Fruit fly (Drosophila melanogaster): ENCODE measurements around the gene CG2747.

Gene CG2747

dm6 chr3R:8038927-8039326, 8.3 kb upstream of the CG2747 start:
- TF ChIP-seq EcR (GFP tag; optimal IDR thresholded peaks at IDR 0.05) (no peak), D1 (tag; optimal IDR thresholded peaks at IDR 0.05) (no peak), CG32121 (GFP tag; IDR thresholded peaks at IDR 0.05) (no peak), Snoo (tag; optimal IDR thresholded peaks at IDR 0.05) (no peak), Ets98B (GFP tag; IDR thresholded peaks at IDR 0.05) (peak; percentile 30), CG12605 (GFP tag; IDR thresholded peaks at IDR 0.05) (no peak), CG8301 (tag; optimal IDR thresholded peaks at IDR 0.05) (no peak), CG4496 (GFP tag; IDR thresholded peaks at IDR 0.05) (0 out of 3 replicates have a peak, but pooled peaks have one; percentile 12), CG15710 (tag; optimal IDR thresholded peaks at IDR 0.05) (no peak)

- TF ChIP-seq Pif1B (GFP tag; optimal IDR thresholded peaks at IDR 0.05) (peak; percentile 37), CG13204 (GFP tag; optimal IDR thresholded peaks at IDR 0.05) (no peak), CG8159 (tag; optimal IDR thresholded peaks at IDR 0.05) (peak; percentile 64), CG32121 (GFP tag; IDR thresholded peaks at IDR 0.05) (peak; percentile 81), Pif1A (GFP tag; optimal IDR thresholded peaks at IDR 0.05) (peak; percentile 40), EcR (GFP tag; optimal IDR thresholded peaks at IDR 0.05) (no peak), gl (tag; optimal IDR thresholded peaks at IDR 0.05) (no peak), CG17806 (tag; optimal IDR thresholded peaks at IDR 0.05) (peak; percentile 59), fd96Ca (GFP tag; IDR thresholded peaks at IDR 0.05) (peak; percentile 43; the same call in 2 of the 3 replicates), D1 (tag; optimal IDR thresholded peaks at IDR 0.05) (no peak), rn (GFP tag; IDR thresholded peaks at IDR 0.05) (peak; percentile 61; the same call in 1 of the 2 replicates), CG10348 (GFP tag; IDR thresholded peaks at IDR 0.05) (no peak; the same call in 1 of the 2 replicates), CG4496 (GFP tag; IDR thresholded peaks at IDR 0.05) (peak; percentile 86), Ets98B (GFP tag; IDR thresholded peaks at IDR 0.05) (peak; percentile 85), CG15710 (tag; optimal IDR thresholded peaks at IDR 0.05) (peak; percentile 4), CG9948 (tag; optimal IDR thresholded peaks at IDR 0.05) (peak; percentile 49), CG12605 (GFP tag; IDR thresholded peaks at IDR 0.05) (peak; percentile 79), CG8301 (tag; optimal IDR thresholded peaks at IDR 0.05) (peak; percentile 71), CG14655 (GFP tag; optimal IDR thresholded peaks at IDR 0.05) (peak; percentile 58), Snoo (tag; optimal IDR thresholded peaks at IDR 0.05) (peak; percentile 1), CG34367 (tag; optimal IDR thresholded peaks at IDR 0.05) (peak; percentile 22)
These were observed 7.3 kb upstream of the CG2747 start for dm6 chr3R:8037896-8038295.

- no peak for TF ChIP-seq CG10348 (GFP tag; IDR thresholded peaks at IDR 0.05)
- TF ChIP-seq CG8301 (tag; optimal IDR thresholded peaks at IDR 0.05), result peak; percentile 20
- TF ChIP-seq Pif1B (GFP tag; optimal IDR thresholded peaks at IDR 0.05), result no peak
- TF ChIP-seq CG9948 (tag; optimal IDR thresholded peaks at IDR 0.05), result peak; percentile 3
- TF ChIP-seq Ets98B (GFP tag; IDR thresholded peaks at IDR 0.05), result no peak; the same call in 1 of the 2 replicates
- no peak for TF ChIP-seq D1 (tag; optimal IDR thresholded peaks at IDR 0.05)
- peak; percentile 34 for TF ChIP-seq CG17806 (tag; optimal IDR thresholded peaks at IDR 0.05)
- no peak for TF ChIP-seq gl (tag; optimal IDR thresholded peaks at IDR 0.05)
- no peak for TF ChIP-seq CG12605 (GFP tag; IDR thresholded peaks at IDR 0.05)
- TF ChIP-seq CG13204 (GFP tag; optimal IDR thresholded peaks at IDR 0.05), result no peak
- TF ChIP-seq CG34367 (tag; optimal IDR thresholded peaks at IDR 0.05), result no peak
- TF ChIP-seq CG8159 (tag; optimal IDR thresholded peaks at IDR 0.05), result peak; percentile 39
- TF ChIP-seq CG14655 (GFP tag; optimal IDR thresholded peaks at IDR 0.05), result peak; percentile 49
- 0 out of 2 replicates have a peak, but pooled peaks have one; percentile 42 for TF ChIP-seq CG32121 (GFP tag; IDR thresholded peaks at IDR 0.05)
- no peak for TF ChIP-seq rn (GFP tag; IDR thresholded peaks at IDR 0.05)
- no peak for TF ChIP-seq fd96Ca (GFP tag; IDR thresholded peaks at IDR 0.05)
- TF ChIP-seq Pif1A (GFP tag; optimal IDR thresholded peaks at IDR 0.05), result no peak
- TF ChIP-seq Snoo (tag; optimal IDR thresholded peaks at IDR 0.05), result no peak
- TF ChIP-seq CG15710 (tag; optimal IDR thresholded peaks at IDR 0.05), result peak; percentile 38
- 0 out of 3 replicates have a peak, but pooled peaks have one; percentile 61 for TF ChIP-seq CG4496 (GFP tag; IDR thresholded peaks at IDR 0.05)
- peak; percentile 87 for TF ChIP-seq EcR (GFP tag; optimal IDR thresholded peaks at IDR 0.05)
These were observed 2.4 kb upstream of the CG2747 start, which contains the start of the genes CG11035 and unc-45 for dm6 chr3R:8032923-8033478. TSS of gene CG11035 (minus strand) at chr3R:8033009. TSS of gene unc-45 (plus strand) at chr3R:8033301.

- TF ChIP-seq CG9948 (tag; optimal IDR thresholded peaks at IDR 0.05) (no peak), gl (tag; optimal IDR thresholded peaks at IDR 0.05) (no peak), CG12605 (GFP tag; IDR thresholded peaks at IDR 0.05) (no peak), CG4496 (GFP tag; IDR thresholded peaks at IDR 0.05) (no peak), EcR (GFP tag; optimal IDR thresholded peaks at IDR 0.05) (peak; percentile 32), Pif1A (GFP tag; optimal IDR thresholded peaks at IDR 0.05) (peak; percentile 43), Pif1B (GFP tag; optimal IDR thresholded peaks at IDR 0.05) (peak; percentile 36), fd96Ca (GFP tag; IDR thresholded peaks at IDR 0.05) (no peak), CG13204 (GFP tag; optimal IDR thresholded peaks at IDR 0.05) (no peak), CG15710 (tag; optimal IDR thresholded peaks at IDR 0.05) (peak; percentile 36), CG10348 (GFP tag; IDR thresholded peaks at IDR 0.05) (no peak), rn (GFP tag; IDR thresholded peaks at IDR 0.05) (no peak), CG8159 (tag; optimal IDR thresholded peaks at IDR 0.05) (peak; percentile 36), CG8301 (tag; optimal IDR thresholded peaks at IDR 0.05) (peak; percentile 61), D1 (tag; optimal IDR thresholded peaks at IDR 0.05) (no peak), CG32121 (GFP tag; IDR thresholded peaks at IDR 0.05) (no peak), Snoo (tag; optimal IDR thresholded peaks at IDR 0.05) (peak; percentile 72), Ets98B (GFP tag; IDR thresholded peaks at IDR 0.05) (peak; percentile 20; the same call in 1 of the 2 replicates), CG14655 (GFP tag; optimal IDR thresholded peaks at IDR 0.05) (peak; percentile 41), CG34367 (tag; optimal IDR thresholded peaks at IDR 0.05) (no peak), CG17806 (tag; optimal IDR thresholded peaks at IDR 0.05) (peak; percentile 25)
These were observed 1.0 kb downstream of the CG2747 start, which contains the start of gene ImpE3 for dm6 chr3R:8029496-8030013. TSS of gene ImpE3 (minus strand) at chr3R:8029546.

- peak; percentile 38 for TF ChIP-seq Pif1A (GFP tag; optimal IDR thresholded peaks at IDR 0.05)
- peak; percentile 85 for TF ChIP-seq CG34367 (tag; optimal IDR thresholded peaks at IDR 0.05)
- peak; percentile 55 for TF ChIP-seq CG8301 (tag; optimal IDR thresholded peaks at IDR 0.05)
- TF ChIP-seq CG17806 (tag; optimal IDR thresholded peaks at IDR 0.05), result peak; percentile 80
- peak; percentile 43; the same call in 1 of the 3 replicates for TF ChIP-seq CG4496 (GFP tag; IDR thresholded peaks at IDR 0.05)
- peak; percentile 62 for TF ChIP-seq CG12605 (GFP tag; IDR thresholded peaks at IDR 0.05)
- TF ChIP-seq fd96Ca (GFP tag; IDR thresholded peaks at IDR 0.05), result no peak
- TF ChIP-seq CG8159 (tag; optimal IDR thresholded peaks at IDR 0.05), result peak; percentile 91
- no peak for TF ChIP-seq gl (tag; optimal IDR thresholded peaks at IDR 0.05)
- peak; percentile 85 for TF ChIP-seq D1 (tag; optimal IDR thresholded peaks at IDR 0.05)
- TF ChIP-seq Pif1B (GFP tag; optimal IDR thresholded peaks at IDR 0.05), result peak; percentile 86
- TF ChIP-seq EcR (GFP tag; optimal IDR thresholded peaks at IDR 0.05), result peak; percentile 43
- peak; percentile 65 for TF ChIP-seq Ets98B (GFP tag; IDR thresholded peaks at IDR 0.05)
- no peak for TF ChIP-seq rn (GFP tag; IDR thresholded peaks at IDR 0.05)
- peak; percentile 93 for TF ChIP-seq CG14655 (GFP tag; optimal IDR thresholded peaks at IDR 0.05)
- TF ChIP-seq Snoo (tag; optimal IDR thresholded peaks at IDR 0.05), result peak; percentile 85
- TF ChIP-seq CG15710 (tag; optimal IDR thresholded peaks at IDR 0.05), result peak; percentile 93
- TF ChIP-seq CG13204 (GFP tag; optimal IDR thresholded peaks at IDR 0.05), result peak; percentile 79
- TF ChIP-seq CG32121 (GFP tag; IDR thresholded peaks at IDR 0.05), result peak; percentile 63
- peak; percentile 87 for TF ChIP-seq CG9948 (tag; optimal IDR thresholded peaks at IDR 0.05)
- 0 out of 2 replicates have a peak, but pooled peaks have one; percentile 11 for TF ChIP-seq CG10348 (GFP tag; IDR thresholded peaks at IDR 0.05)
These were observed 3.3 kb downstream of the CG2747 start for dm6 chr3R:8027203-8027688.
